Fruit fly (Drosophila melanogaster) whole organism, embryonic: ENCODE results near the gene CG32163.

ENCODE experiments used
- Bgb ChIP-seq: fragments of 200-800 bp; sonication (Bioruptor generic); IDR thresholded peaks from 2 replicates; pipeline ENCODE4 v1.3.6; 2022; ENCODE audit warnings: missing biosample characterization, missing genetic modification characterization; ENCODE audit not compliant: partially characterized antibody
- CG10274 ChIP-seq: fragments of 200-800 bp; sonication (Bioruptor generic); optimal IDR thresholded peaks from 3 replicates; lab custom pipeline; 2017; ENCODE audit warnings: missing biosample characterization, mild to moderate bottlenecking, missing genetic modification characterization
- CG10462 ChIP-seq: fragments of 200-800 bp; sonication (Bioruptor generic); optimal IDR thresholded peaks from 2 replicates; lab custom pipeline; 2016; ENCODE audit warnings: missing biosample characterization, missing genetic modification characterization
- CG11247 ChIP-seq: fragments of 200-800 bp; sonication (Bioruptor generic); IDR thresholded peaks from 2 replicates; pipeline ENCODE4 v1.3.6; 2022; ENCODE audit warnings: missing biosample characterization, missing genetic modification characterization
- CG12155 ChIP-seq: fragments of 200-800 bp; sonication (Bioruptor generic); optimal IDR thresholded peaks from 3 replicates; lab custom pipeline; 2016; ENCODE audit warnings: missing biosample characterization, missing genetic modification characterization
- CG14441 ChIP-seq: fragments of 200-800 bp; sonication (Bioruptor generic); IDR thresholded peaks from 2 replicates; pipeline ENCODE4 v1.3.6; 2022; ENCODE audit warnings: missing biosample characterization, missing genetic modification characterization
- CG14860 ChIP-seq: fragments of 200-800 bp; sonication (Bioruptor generic); IDR thresholded peaks from 3 replicates; pipeline ENCODE4 v1.3.6; 2022; ENCODE audit warnings: missing biosample characterization, missing genetic modification characterization; ENCODE audit not compliant: partially characterized antibody
- CG15269 ChIP-seq: fragments of 200-800 bp; sonication (Bioruptor generic); optimal IDR thresholded peaks from 2 replicates; lab custom pipeline; 2018; ENCODE audit warnings: missing biosample characterization, mild to moderate bottlenecking, missing genetic modification characterization, moderate library complexity
- CG16815 ChIP-seq: fragments of 200-800 bp; sonication (Bioruptor generic); optimal IDR thresholded peaks from 3 replicates; lab custom pipeline; 2017; ENCODE audit warnings: missing biosample characterization, mild to moderate bottlenecking, missing genetic modification characterization
- CG16863 ChIP-seq: fragments of 200-800 bp; sonication (Bioruptor generic); optimal IDR thresholded peaks from 3 replicates; lab custom pipeline; 2016; ENCODE audit warnings: missing biosample characterization, missing genetic modification characterization
- CG17568 ChIP-seq: fragments of 200-800 bp; sonication (Bioruptor generic); optimal IDR thresholded peaks from 2 replicates; lab custom pipeline; 2018; ENCODE audit warnings: missing biosample characterization, mild to moderate bottlenecking, missing genetic modification characterization, moderate library complexity
- CG18476 ChIP-seq: fragments of 200-800 bp; sonication (Bioruptor generic); optimal IDR thresholded peaks from 2 replicates; lab custom pipeline; 2016; ENCODE audit warnings: missing biosample characterization, mild to moderate bottlenecking, missing genetic modification characterization
- CG30403 ChIP-seq: fragments of 200-800 bp; sonication (Bioruptor generic); optimal IDR thresholded peaks from 3 replicates; lab custom pipeline; 2016; ENCODE audit warnings: missing biosample characterization, missing genetic modification characterization
- CG30431 ChIP-seq: fragments of 200-800 bp; sonication (Bioruptor generic); optimal IDR thresholded peaks from 2 replicates; lab custom pipeline; 2017; ENCODE audit warnings: missing biosample characterization, missing genetic modification characterization
- CG33213 ChIP-seq: fragments of 200-800 bp; sonication (Bioruptor generic); optimal IDR thresholded peaks from 3 replicates; lab custom pipeline; 2016; ENCODE audit warnings: missing biosample characterization, missing genetic modification characterization
- CG34376 ChIP-seq: fragments of 200-800 bp; sonication (Bioruptor generic); optimal IDR thresholded peaks from 2 replicates; lab custom pipeline; 2018; ENCODE audit warnings: missing biosample characterization, mild to moderate bottlenecking, missing genetic modification characterization
- CG3995 ChIP-seq: fragments of 200-800 bp; sonication (Bioruptor generic); optimal IDR thresholded peaks from 3 replicates; lab custom pipeline; 2016; ENCODE audit warnings: missing biosample characterization, missing genetic modification characterization
- CG42726 ChIP-seq: fragments of 200-800 bp; sonication (Bioruptor generic); IDR thresholded peaks from 2 replicates; pipeline ENCODE4 v1.3.6; 2022; ENCODE audit warnings: missing biosample characterization, missing genetic modification characterization; ENCODE audit not compliant: partially characterized antibody
- CG7271 ChIP-seq: fragments of 200-800 bp; sonication (Bioruptor generic); optimal IDR thresholded peaks from 2 replicates; lab custom pipeline; 2018; ENCODE audit warnings: missing biosample characterization, mild to moderate bottlenecking, missing genetic modification characterization, moderate library complexity
- CG7745 ChIP-seq: fragments of 200-800 bp; sonication (Bioruptor generic); optimal IDR thresholded peaks from 2 replicates; lab custom pipeline; 2018; ENCODE audit warnings: missing biosample characterization, mild to moderate bottlenecking, missing genetic modification characterization, moderate library complexity
- Camta ChIP-seq: fragments of 200-800 bp; sonication (Bioruptor generic); optimal IDR thresholded peaks from 2 replicates; lab custom pipeline; 2016; ENCODE audit warnings: missing biosample characterization, missing genetic modification characterization
- Dll ChIP-seq: fragments of 200-800 bp; sonication (Bioruptor generic); IDR thresholded peaks from 4 replicates; pipeline ENCODE4 v1.3.6; 2022; ENCODE audit warnings: missing biosample characterization, missing genetic modification characterization; ENCODE audit not compliant: partially characterized antibody
- E2f2 ChIP-seq: fragments of 200-800 bp; sonication (Bioruptor generic); IDR thresholded peaks from 2 replicates; pipeline ENCODE4 v1.3.6; 2022; ENCODE audit warnings: missing biosample characterization, missing genetic modification characterization
- Fer3 ChIP-seq: fragments of 200-800 bp; sonication (Bioruptor generic); optimal IDR thresholded peaks from 2 replicates; lab custom pipeline; 2018; ENCODE audit warnings: missing biosample characterization, mild to moderate bottlenecking, missing genetic modification characterization, moderate library complexity
- Hmx ChIP-seq: fragments of 200-800 bp; sonication (Bioruptor generic); optimal IDR thresholded peaks from 2 replicates; lab custom pipeline; 2016; ENCODE audit warnings: missing biosample characterization, missing genetic modification characterization
- Jarid2 ChIP-seq: fragments of 200-800 bp; sonication (Bioruptor generic); optimal IDR thresholded peaks from 3 replicates; lab custom pipeline; 2017; ENCODE audit warnings: mild to moderate bottlenecking, missing biosample characterization, missing genetic modification reagents, missing genetic modification characterization
- MTF-1 ChIP-seq: fragments of 200-800 bp; sonication (Bioruptor generic); optimal IDR thresholded peaks from 2 replicates; lab custom pipeline; 2018; ENCODE audit warnings: missing biosample characterization, mild to moderate bottlenecking, missing genetic modification characterization, borderline replicate concordance
- Mrtf ChIP-seq: fragments of 200-800 bp; sonication (Bioruptor generic); IDR thresholded peaks from 3 replicates; pipeline ENCODE4 v1.3.6; 2022; ENCODE audit warnings: missing biosample characterization, missing genetic modification characterization
- NC2β ChIP-seq: fragments of 200-800 bp; sonication (Bioruptor generic); optimal IDR thresholded peaks from 2 replicates; lab custom pipeline; 2016; ENCODE audit warnings: missing biosample characterization, missing genetic modification characterization
- Nf-YA ChIP-seq: fragments of 200-800 bp; sonication (Bioruptor generic); IDR thresholded peaks from 2 replicates; pipeline ENCODE4 v1.3.6; 2022; ENCODE audit warnings: missing biosample characterization, missing genetic modification characterization
- TFAM ChIP-seq: fragments of 200-800 bp; sonication (Bioruptor generic); optimal IDR thresholded peaks from 2 replicates; lab custom pipeline; 2017; ENCODE audit warnings: missing biosample characterization, missing genetic modification characterization, inconsistent platforms
- Tbp ChIP-seq: fragments of >200 bp; optimal IDR thresholded peaks from 2 replicates; lab custom pipeline; 2018; ENCODE audit warnings: missing biosample characterization, missing genetic modification characterization
- ap ChIP-seq: fragments of 200-800 bp; sonication (Bioruptor generic); IDR thresholded peaks from 2 replicates; pipeline ENCODE4 v1.3.6; 2022; ENCODE audit warnings: missing biosample characterization, missing genetic modification characterization
- br ChIP-seq: fragments of >200 bp; optimal IDR thresholded peaks from 2 replicates; lab custom pipeline; 2017
- chm ChIP-seq: fragments of 200-800 bp; sonication (Bioruptor generic); IDR thresholded peaks from 2 replicates; pipeline ENCODE4 v1.3.6; 2022; ENCODE audit warnings: missing biosample characterization, missing genetic modification characterization
- crol ChIP-seq: fragments of 200-800 bp; sonication (Bioruptor generic); IDR thresholded peaks from 2 replicates; pipeline ENCODE4 v1.3.6; 2022; ENCODE audit warnings: missing biosample characterization, missing genetic modification characterization
- dan ChIP-seq: fragments of 200-800 bp; sonication (Bioruptor generic); IDR thresholded peaks from 2 replicates; pipeline ENCODE4 v1.3.6; 2022; ENCODE audit warnings: missing biosample characterization, missing genetic modification characterization
- danr ChIP-seq: fragments of 200-800 bp; sonication (Bioruptor generic); IDR thresholded peaks from 2 replicates; pipeline ENCODE4 v1.3.6; 2022; ENCODE audit warnings: missing biosample characterization, missing genetic modification characterization
- esg ChIP-seq: fragments of 200-800 bp; sonication (Bioruptor generic); conservative IDR thresholded peaks from 2 replicates; pipeline ENCODE4 v1.3.6; 2022; ENCODE audit warnings: missing biosample characterization, missing genetic modification characterization
- eve ChIP-seq, 2 experiments: fragments of >200 bp; optimal IDR thresholded peaks; 2 replicates each; lab custom pipeline; 2017; ENCODE audit warnings: missing biosample characterization in 2 of 2, missing genetic modification characterization in 2 of 2
- ewg ChIP-seq: fragments of 200-800 bp; sonication (Bioruptor generic); optimal IDR thresholded peaks from 3 replicates; lab custom pipeline; 2017; ENCODE audit warnings: mild to moderate bottlenecking, missing biosample characterization, missing genetic modification reagents, missing genetic modification characterization
- exex ChIP-seq: fragments of 200-800 bp; sonication (Bioruptor generic); optimal IDR thresholded peaks from 4 replicates; lab custom pipeline; 2018; ENCODE audit warnings: missing biosample characterization, mild to moderate bottlenecking, missing genetic modification characterization, moderate library complexity
- fd64A ChIP-seq: fragments of 200-800 bp; sonication (Bioruptor generic); optimal IDR thresholded peaks from 3 replicates; lab custom pipeline; 2018; ENCODE audit warnings: missing biosample characterization, mild to moderate bottlenecking, missing genetic modification characterization
- jing ChIP-seq: fragments of 200-800 bp; sonication (Bioruptor generic); optimal IDR thresholded peaks from 2 replicates; lab custom pipeline; 2018; ENCODE audit warnings: missing biosample characterization, mild to moderate bottlenecking, missing genetic modification characterization
- peb ChIP-seq: fragments of 200-800 bp; sonication (Bioruptor generic); IDR thresholded peaks from 2 replicates; pipeline ENCODE4 v1.3.6; 2022; ENCODE audit warnings: missing biosample characterization, missing genetic modification characterization
- psq ChIP-seq: fragments of 200-800 bp; sonication (Bioruptor generic); optimal IDR thresholded peaks from 2 replicates; lab custom pipeline; 2017; ENCODE audit warnings: missing biosample characterization, missing genetic modification characterization
- slou ChIP-seq: fragments of 200-800 bp; sonication (Bioruptor generic); optimal IDR thresholded peaks from 3 replicates; lab custom pipeline; 2016; ENCODE audit warnings: missing biosample characterization, missing genetic modification characterization
- so ChIP-seq: fragments of 200-800 bp; sonication (Bioruptor generic); IDR thresholded peaks from 3 replicates; pipeline ENCODE4 v1.3.6; 2022; ENCODE audit warnings: missing biosample characterization, missing genetic modification characterization
- sug ChIP-seq: fragments of 200-800 bp; optimal IDR thresholded peaks from 2 replicates; lab custom pipeline; 2019; ENCODE audit warnings: missing biosample characterization, mild to moderate bottlenecking, missing genetic modification characterization, moderate library complexity
- tup ChIP-seq: fragments of 200-800 bp; sonication (Bioruptor generic); optimal IDR thresholded peaks from 2 replicates; lab custom pipeline; 2016; ENCODE audit warnings: missing biosample characterization, mild to moderate bottlenecking, missing genetic modification characterization, moderate library complexity
- unc-4 ChIP-seq: fragments of 200-800 bp; sonication (Bioruptor generic); IDR thresholded peaks from 2 replicates; pipeline ENCODE4 v1.3.6; 2022; ENCODE audit warnings: missing biosample characterization, missing genetic modification characterization; ENCODE audit not compliant: partially characterized antibody

The CG32163 gene

dm6 chr3L:16612152-16612551, 25.2 kb downstream of the CG32163 start, which contains the start of gene CG4101 (continued):
- TF ChIP-seq chm (GFP tag; lab: Robert Waterston, UW): no peak
- peak; percentile 93 for TF ChIP-seq Dll
- peak; percentile 71; the same call in 1 of the 3 replicates for TF ChIP-seq so (GFP tag; lab: Robert Waterston, UW)
- peak; percentile 82 for TF ChIP-seq CG15269
- no peak for TF ChIP-seq fd64A
- TF ChIP-seq crol (GFP tag; lab: Robert Waterston, UW): no peak
- peak; percentile 65 for TF ChIP-seq tup (GFP tag; lab: Kevin White, UChicago)
- TF ChIP-seq CG18476 (GFP tag; lab: Kevin White, UChicago): peak; percentile 72
- peak; percentile 64 for TF ChIP-seq CG16863 (GFP tag; lab: Kevin White, UChicago)
- TF ChIP-seq jing: peak; percentile 52
- no peak for TF ChIP-seq br (lab: Kevin White, UChicago)
- TF ChIP-seq eve (GFP tag; optimal IDR thresholded peaks at IDR 0.05; lab: Kevin White, UChicago): no peak
- TF ChIP-seq CG30403: peak; percentile 91
- peak; percentile 69; the same call in 2 of the 3 replicates for TF ChIP-seq CG14860 (GFP tag; lab: Robert Waterston, UW)
- peak; percentile 47 for TF ChIP-seq psq (GFP tag; lab: Kevin White, UChicago)
- TF ChIP-seq Camta (GFP tag; lab: Kevin White, UChicago): peak; percentile 69
- TF ChIP-seq CG7271: peak; percentile 67
- TF ChIP-seq CG11247: peak; percentile 70; the same call in 1 of the 2 replicates
- peak; percentile 74 for TF ChIP-seq esg (GFP tag; lab: Robert Waterston, UW)
- peak; percentile 74 for TF ChIP-seq CG17568 (GFP tag; lab: Kevin White, UChicago)
- TF ChIP-seq MTF-1 (GFP tag; lab: Kevin White, UChicago): no peak
- TF ChIP-seq Bgb (GFP tag; lab: Robert Waterston, UW): peak; percentile 51; the same call in 1 of the 2 replicates
- peak; percentile 53 for TF ChIP-seq CG3995 (GFP tag; lab: Kevin White, UChicago)
- TF ChIP-seq sug: peak; percentile 88
- TF ChIP-seq dan: no peak
- TF ChIP-seq peb (GFP tag; lab: Robert Waterston, UW): peak; percentile 55
- TF ChIP-seq exex (tag; lab: Kevin White, UChicago): peak; percentile 53
- no peak for TF ChIP-seq CG10274 (GFP tag; lab: Kevin White, UChicago)
- peak; percentile 57 for TF ChIP-seq danr
- no peak for TF ChIP-seq Jarid2 (GFP tag; lab: Kevin White, UChicago)
- TF ChIP-seq Nf-YA: no peak
- no peak for TF ChIP-seq TFAM (GFP tag; lab: Kevin White, UChicago)
- peak; percentile 81 for TF ChIP-seq CG14441 (GFP tag; lab: Robert Waterston, UW)
- peak; percentile 73 for TF ChIP-seq NC2β (GFP tag; lab: Kevin White, UChicago)
- peak; percentile 57 for TF ChIP-seq ap (GFP tag; lab: Robert Waterston, UW)
- peak; percentile 45; the same call in 1 of the 2 replicates for TF ChIP-seq CG42726 (GFP tag; lab: Robert Waterston, UW)
- TF ChIP-seq E2f2 (GFP tag; lab: Robert Waterston, UW): peak; percentile 65; the same call in 1 of the 2 replicates
- TF ChIP-seq CG30431 (GFP tag; lab: Kevin White, UChicago): no peak
- peak; percentile 33 for TF ChIP-seq CG16815 (GFP tag; lab: Kevin White, UChicago)
- peak; percentile 49 for TF ChIP-seq ewg (GFP tag; lab: Kevin White, UChicago)
- TF ChIP-seq Tbp (GFP tag; lab: Kevin White, UChicago): no peak
- peak; percentile 76 for TF ChIP-seq CG12155 (GFP tag; lab: Kevin White, UChicago)
- TF ChIP-seq Fer3: peak; percentile 81
- peak; percentile 68 for TF ChIP-seq Mrtf (GFP tag; lab: Robert Waterston, UW)
- TF ChIP-seq Hmx (GFP tag; lab: Kevin White, UChicago): peak; percentile 62
- TF ChIP-seq slou (GFP tag; lab: Kevin White, UChicago): peak; percentile 77
- TF ChIP-seq CG10462: peak; percentile 60
- no peak for TF ChIP-seq CG7745
- TF ChIP-seq unc-4 (GFP tag; lab: Robert Waterston, UW): peak; percentile 89
- TF ChIP-seq CG34376: peak; percentile 77
- peak; percentile 73 for TF ChIP-seq CG33213
